Worm (Caenorhabditis elegans) whole organism, midembryonic: Measurements from ENCODE around the gene ZK262.8.

Experiments
- T22C8.4 ChIP-seq: fragments of 200-800 bp; sonication (Bioruptor generic); IDR thresholded peaks from 2 replicates; pipeline ENCODE4 v1.3.6; 2022; ENCODE audit warnings: missing genetic modification characterization, missing compliant biosample characterization
- cog-1 ChIP-seq: sonication (generic microtip); optimal IDR thresholded peaks from 2 replicates; lab custom pipeline; 2016; ENCODE audit warnings: missing genetic modification characterization, missing compliant biosample characterization
- flt-1 ChIP-seq: fragments of 200-800 bp; sonication (Bioruptor generic); IDR thresholded peaks from 2 replicates; pipeline ENCODE4 v1.3.6; 2022; ENCODE audit warnings: missing genetic modification characterization, missing compliant biosample characterization
- klf-2 ChIP-seq: fragments of 200-800 bp; sonication (Bioruptor generic); conservative IDR thresholded peaks from 2 replicates; pipeline ENCODE4 v1.3.6; 2022; ENCODE audit warnings: missing genetic modification reagents, missing genetic modification characterization, missing compliant biosample characterization
- med-1 ChIP-seq: sonication (generic microtip); optimal IDR thresholded peaks from 2 replicates; lab custom pipeline; 2017; ENCODE audit warnings: missing genetic modification characterization, mild to moderate bottlenecking, missing compliant biosample characterization, antibody characterized with exemption, missing genetic modification reagents; ENCODE audit not compliant: insufficient read depth
- tab-1 ChIP-seq: fragments of 200-800 bp; sonication (Bioruptor generic); IDR thresholded peaks from 2 replicates; pipeline ENCODE4 v1.3.6; 2022; ENCODE audit warnings: missing genetic modification characterization, missing compliant biosample characterization

ce11 chrV:18430826-18431225 is 7.4 kb upstream of the ZK262.8 start:
- no peak for TF ChIP-seq tab-1 (GFP tag; lab: Robert Waterston, UW)
- TF ChIP-seq T22C8.4 (GFP tag; lab: Robert Waterston, UW), result no peak
- TF ChIP-seq cog-1 (tag; lab: Kevin White, UChicago), result no peak
- TF ChIP-seq med-1 (GFP tag; lab: Kevin White, UChicago), result no peak
- TF ChIP-seq flt-1, result no peak
- TF ChIP-seq klf-2 (GFP tag; lab: Robert Waterston, UW), result no peak
